Worm (Caenorhabditis elegans) whole organism, young adult: ENCODE results near the gene scl-8.
A peak's percentile ranks its signal among the peaks of the same experiment; 100 is the strongest.

ENCODE experiments used
- B0261.1 ChIP-seq: sonication (generic microtip); optimal IDR thresholded peaks from 2 replicates; lab custom pipeline; 2016; ENCODE audit warnings: mild to moderate bottlenecking, missing genetic modification characterization, moderate library complexity, missing compliant biosample characterization
- B0336.3 ChIP-seq: fragments of 200-800 bp; sonication (Bioruptor generic); IDR thresholded peaks from 2 replicates; pipeline ENCODE4 v1.3.6; 2022; ENCODE audit warnings: missing genetic modification characterization, missing compliant biosample characterization
- C17E4.6 ChIP-seq: fragments of 200-800 bp; sonication (Bioruptor generic); IDR thresholded peaks from 2 replicates; pipeline ENCODE4 v1.3.6; 2022; ENCODE audit warnings: missing genetic modification reagents, missing genetic modification characterization, missing compliant biosample characterization
- D2030.7 ChIP-seq: fragments of 200-800 bp; sonication (Bioruptor generic); IDR thresholded peaks from 2 replicates; pipeline ENCODE4 v1.3.6; 2022; ENCODE audit warnings: missing genetic modification reagents, missing genetic modification characterization, missing compliant biosample characterization
- F22D6.2 ChIP-seq: sonication (generic microtip); optimal IDR thresholded peaks from 2 replicates; lab custom pipeline; 2016; ENCODE audit warnings: mild to moderate bottlenecking, missing genetic modification characterization, missing compliant biosample characterization
- F52B5.7 ChIP-seq: sonication (generic microtip); optimal IDR thresholded peaks from 2 replicates; lab custom pipeline; 2016; ENCODE audit warnings: mild to moderate bottlenecking, missing genetic modification characterization, missing compliant biosample characterization
- F57C9.4 ChIP-seq: sonication (generic microtip); optimal IDR thresholded peaks from 2 replicates; lab custom pipeline; 2017; ENCODE audit warnings: mild to moderate bottlenecking, missing genetic modification characterization, missing compliant biosample characterization
- T07F8.4 ChIP-seq: sonication (generic microtip); optimal IDR thresholded peaks from 2 replicates; lab custom pipeline; 2016; ENCODE audit warnings: mild to moderate bottlenecking, missing genetic modification characterization, moderate library complexity, missing compliant biosample characterization
- Y53F4B.3 ChIP-seq: fragments of 200-800 bp; sonication (Bioruptor generic); IDR thresholded peaks from 2 replicates; pipeline ENCODE4 v1.3.6; 2022; ENCODE audit warnings: missing genetic modification reagents, missing genetic modification characterization, missing compliant biosample characterization
- Y53G8AR.9 ChIP-seq: fragments of 200-800 bp; sonication (Bioruptor generic); conservative IDR thresholded peaks from 2 replicates; pipeline ENCODE4 v1.3.6; 2022; ENCODE audit warnings: missing genetic modification reagents, missing genetic modification characterization, missing compliant biosample characterization
- Y67H2A.10 ChIP-seq: fragments of 200-800 bp; sonication (Bioruptor generic); conservative IDR thresholded peaks from 2 replicates; pipeline ENCODE4 v1.3.6; 2022; ENCODE audit warnings: missing genetic modification reagents, missing genetic modification characterization, missing compliant biosample characterization
- akir-1 ChIP-seq: fragments of 200-800 bp; sonication (Bioruptor generic); optimal IDR thresholded peaks from 2 replicates; lab custom pipeline; 2018; ENCODE audit warnings: mild to moderate bottlenecking, missing genetic modification characterization, moderate library complexity, missing compliant biosample characterization
- ama-1 ChIP-seq, 3 experiments: fragments of 150-350 bp in 1 of 3; sonication (generic microtip) in 2 of 3; optimal IDR thresholded peaks; 2 replicates each; lab custom pipeline; 2014 to 2018; ENCODE audit warnings: missing biosample characterization in 2 of 3, missing genetic modification characterization in 2 of 3, missing genetic modification reagents in 2 of 3
- athp-1 ChIP-seq: sonication (generic microtip); optimal IDR thresholded peaks from 2 replicates; lab custom pipeline; 2017; ENCODE audit warnings: mild to moderate bottlenecking, missing genetic modification characterization, missing compliant biosample characterization
- attf-3 ChIP-seq: fragments of 200-800 bp; sonication (Bioruptor generic); conservative IDR thresholded peaks from 2 replicates; pipeline ENCODE4 v1.3.6; 2022; ENCODE audit warnings: missing genetic modification reagents, missing genetic modification characterization, missing compliant biosample characterization
- attf-6 ChIP-seq: fragments of 200-800 bp; sonication (Bioruptor generic); IDR thresholded peaks from 2 replicates; pipeline ENCODE4 v1.3.6; 2022; ENCODE audit warnings: missing genetic modification reagents, missing genetic modification characterization, missing compliant biosample characterization
- ceh-58 ChIP-seq: fragments of 200-800 bp; sonication (Bioruptor generic); IDR thresholded peaks from 2 replicates; pipeline ENCODE4 v1.3.6; 2022; ENCODE audit warnings: missing genetic modification characterization, missing compliant biosample characterization
- ceh-79 ChIP-seq: sonication (generic microtip); optimal IDR thresholded peaks from 2 replicates; lab custom pipeline; 2017; ENCODE audit warnings: mild to moderate bottlenecking, missing genetic modification characterization, missing compliant biosample characterization
- dpff-1 ChIP-seq: sonication (generic microtip); optimal IDR thresholded peaks from 2 replicates; lab custom pipeline; 2017; ENCODE audit warnings: mild to moderate bottlenecking, missing genetic modification characterization, missing compliant biosample characterization
- efl-1 ChIP-seq: fragments of 150-350 bp; optimal IDR thresholded peaks from 2 replicates; lab custom pipeline; 2014; ENCODE audit warnings: missing biosample characterization, missing genetic modification reagents, missing genetic modification characterization
- egl-44 ChIP-seq: fragments of 200-800 bp; sonication (Bioruptor generic); IDR thresholded peaks from 2 replicates; pipeline ENCODE4 v1.3.6; 2022; ENCODE audit warnings: missing genetic modification reagents, missing genetic modification characterization, missing compliant biosample characterization
- egrh-3 ChIP-seq: fragments of 200-800 bp; sonication (Bioruptor generic); IDR thresholded peaks from 2 replicates; pipeline ENCODE4 v1.3.6; 2022; ENCODE audit warnings: missing genetic modification reagents, missing genetic modification characterization, missing compliant biosample characterization
- ekl-4 ChIP-seq: fragments of 200-800 bp; sonication (Bioruptor generic); IDR thresholded peaks from 2 replicates; pipeline ENCODE4 v1.3.6; 2022; ENCODE audit warnings: missing genetic modification reagents, missing genetic modification characterization, missing compliant biosample characterization
- hmg-20 ChIP-seq: fragments of 200-800 bp; sonication (Bioruptor generic); IDR thresholded peaks from 2 replicates; pipeline ENCODE4 v1.3.6; 2022; ENCODE audit warnings: missing genetic modification reagents, missing genetic modification characterization, missing compliant biosample characterization
- lin-26 ChIP-seq: fragments of 200-800 bp; sonication (Bioruptor generic); IDR thresholded peaks from 2 replicates; pipeline ENCODE4 v1.3.6; 2022; ENCODE audit warnings: missing genetic modification reagents, missing genetic modification characterization, missing compliant biosample characterization
- lin-35 ChIP-seq, 3 experiments: fragments of 150-350 bp in 2 of 3; sonication (generic microtip) in 1 of 3; optimal IDR thresholded peaks; 2 replicates each; lab custom pipeline; 2014 to 2018; ENCODE audit warnings: missing biosample characterization in 3 of 3, missing genetic modification characterization in 3 of 3, missing genetic modification reagents in 3 of 3
- lin-40 ChIP-seq: sonication (generic microtip); optimal IDR thresholded peaks from 2 replicates; lab custom pipeline; 2016; ENCODE audit warnings: missing genetic modification characterization, mild to moderate bottlenecking, missing compliant biosample characterization, missing genotype, missing genetic modification reagents
- madf-10 ChIP-seq: sonication (generic microtip); optimal IDR thresholded peaks from 2 replicates; lab custom pipeline; 2016; ENCODE audit warnings: mild to moderate bottlenecking, missing genetic modification characterization, missing compliant biosample characterization
- mes-4 ChIP-seq: sonication (generic microtip); optimal IDR thresholded peaks from 2 replicates; lab custom pipeline; 2016; ENCODE audit warnings: missing genotype, missing genetic modification characterization, missing compliant biosample characterization
- nfya-2 ChIP-seq: fragments of 200-800 bp; sonication (Bioruptor generic); IDR thresholded peaks from 2 replicates; pipeline ENCODE4 v1.3.6; 2022; ENCODE audit warnings: missing genetic modification reagents, missing genetic modification characterization, missing compliant biosample characterization
- nfyb-1 ChIP-seq: fragments of 200-800 bp; sonication (Bioruptor generic); IDR thresholded peaks from 2 replicates; pipeline ENCODE4 v1.3.6; 2022; ENCODE audit warnings: missing genetic modification reagents, missing genetic modification characterization, missing compliant biosample characterization
- nhr-179 ChIP-seq: sonication (generic microtip); optimal IDR thresholded peaks from 2 replicates; lab custom pipeline; 2016; ENCODE audit warnings: mild to moderate bottlenecking, missing genetic modification characterization, missing compliant biosample characterization
- nhr-90 ChIP-seq: sonication (generic microtip); optimal IDR thresholded peaks from 2 replicates; lab custom pipeline; 2016; ENCODE audit warnings: missing genotype, mild to moderate bottlenecking, missing genetic modification characterization, missing compliant biosample characterization
- rcor-1 ChIP-seq: fragments of 200-800 bp; sonication (Bioruptor generic); IDR thresholded peaks from 2 replicates; pipeline ENCODE4 v1.3.6; 2022; ENCODE audit warnings: missing genetic modification reagents, missing genetic modification characterization, missing compliant biosample characterization
- sea-2 ChIP-seq: fragments of 200-800 bp; sonication (Bioruptor generic); IDR thresholded peaks from 2 replicates; pipeline ENCODE4 v1.3.6; 2022; ENCODE audit warnings: missing genetic modification characterization, missing compliant biosample characterization
- sptf-2 ChIP-seq: fragments of 200-800 bp; sonication (Bioruptor generic); optimal IDR thresholded peaks from 2 replicates; lab custom pipeline; 2018; ENCODE audit warnings: mild to moderate bottlenecking, missing genetic modification characterization, missing compliant biosample characterization
- unc-130 ChIP-seq: sonication (generic microtip); optimal IDR thresholded peaks from 2 replicates; lab custom pipeline; 2016; ENCODE audit warnings: missing genetic modification reagents, missing genetic modification characterization, missing compliant biosample characterization
- zim-3 ChIP-seq: sonication (generic microtip); optimal IDR thresholded peaks from 2 replicates; lab custom pipeline; 2017; ENCODE audit warnings: mild to moderate bottlenecking, missing genetic modification characterization, moderate library complexity, missing compliant biosample characterization
- ztf-22 ChIP-seq: fragments of 200-800 bp; sonication (Bioruptor generic); optimal IDR thresholded peaks from 2 replicates; lab custom pipeline; 2018; ENCODE audit warnings: mild to moderate bottlenecking, missing genetic modification characterization, moderate library complexity, missing compliant biosample characterization
- ztf-25 ChIP-seq: fragments of 200-800 bp; sonication (Bioruptor generic); IDR thresholded peaks from 2 replicates; pipeline ENCODE4 v1.3.6; 2022; ENCODE audit warnings: missing genetic modification reagents, missing genetic modification characterization, missing compliant biosample characterization
- ztf-28 ChIP-seq: fragments of 200-800 bp; sonication (Bioruptor generic); IDR thresholded peaks from 2 replicates; pipeline ENCODE4 v1.3.6; 2022; ENCODE audit warnings: missing genetic modification reagents, missing genetic modification characterization, missing compliant biosample characterization

The scl-8 gene

DNA sequence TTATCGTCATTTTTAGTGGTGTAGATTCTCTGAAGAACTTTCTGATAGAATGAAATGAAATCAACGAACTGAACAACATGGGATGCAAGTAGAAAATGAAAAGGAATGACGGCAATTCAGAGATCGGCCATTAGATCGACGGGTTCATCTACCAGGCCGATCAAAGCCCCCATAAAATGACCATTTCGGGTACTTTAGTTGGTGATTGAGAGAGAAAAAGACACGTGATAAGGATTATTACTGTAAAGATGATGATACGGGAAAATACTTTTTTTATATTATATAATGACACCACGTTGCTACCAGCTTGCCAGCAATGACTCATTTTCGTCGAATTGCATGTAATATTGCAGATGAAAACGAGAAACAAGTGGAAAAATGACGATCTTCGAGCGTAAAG lies 38.2 kb downstream of the scl-8 start, which contains the start of gene best-1:
best-1 (minus strand) TSS at position 29 of the 400 bp plus-strand sequence.
- TF ChIP-seq unc-130 (GFP tag; lab: Kevin White, UChicago) (no peak), lin-35 (GFP tag; optimal IDR thresholded peaks at IDR 0.05; lab: Kevin White, UChicago) (no peak), lin-40 (tag; lab: Kevin White, UChicago) (peak; percentile 24), efl-1 (GFP tag; lab: Kevin White, UChicago) (no peak), B0336.3 (GFP tag; lab: Robert Waterston, UW) (no peak)

DNA sequence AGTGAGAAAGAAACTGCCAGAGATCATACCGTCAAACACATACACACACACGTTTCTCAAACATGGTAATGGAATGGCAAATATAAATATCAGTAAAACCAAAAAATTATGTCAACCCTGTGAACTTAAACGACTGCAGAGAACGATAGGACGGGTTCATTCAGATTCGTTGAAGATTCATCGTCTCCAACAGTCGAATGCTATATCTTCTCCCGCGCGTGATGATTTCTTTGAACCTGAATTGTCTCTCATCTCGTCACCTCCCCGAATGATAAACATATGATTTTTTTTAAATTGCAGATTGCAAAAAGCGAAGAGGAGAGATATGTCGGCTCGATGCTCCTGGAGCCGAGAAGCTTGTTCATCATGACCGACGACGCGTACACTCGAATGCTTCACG lies 39.3 kb downstream of the scl-8 start:
- TF ChIP-seq ztf-22 (GFP tag; lab: Kevin White, UChicago): no peak
- TF ChIP-seq attf-3 (GFP tag; lab: Robert Waterston, UW): no peak
- TF ChIP-seq ztf-28 (GFP tag; lab: Robert Waterston, UW): no peak
- TF ChIP-seq Y53G8AR.9: no peak
- no peak for TF ChIP-seq nfya-2 (GFP tag; lab: Robert Waterston, UW)
- no peak for TF ChIP-seq nfyb-1 (GFP tag; lab: Robert Waterston, UW)
- no peak for TF ChIP-seq ceh-79 (tag; lab: Kevin White, UChicago)
- no peak for TF ChIP-seq Y67H2A.10 (GFP tag; lab: Robert Waterston, UW)
- TF ChIP-seq C17E4.6 (GFP tag; lab: Robert Waterston, UW): no peak
- TF ChIP-seq egl-44 (GFP tag; lab: Robert Waterston, UW): no peak
- no peak for TF ChIP-seq ztf-25
- TF ChIP-seq F52B5.7 (tag; lab: Kevin White, UChicago): no peak
- no peak for TF ChIP-seq zim-3 (tag; lab: Kevin White, UChicago)
- TF ChIP-seq sptf-2 (GFP tag; lab: Kevin White, UChicago): no peak
- no peak for TF ChIP-seq ama-1 (optimal IDR thresholded peaks at IDR 0.05; lab: Kevin White, UChicago)
- no peak for TF ChIP-seq ama-1 (GFP tag; optimal IDR thresholded peaks at IDR 0.05; lab: Kevin White, UChicago)
- no peak for TF ChIP-seq F57C9.4 (tag; lab: Kevin White, UChicago)
- no peak for TF ChIP-seq akir-1 (GFP tag; lab: Kevin White, UChicago)
- no peak for TF ChIP-seq T07F8.4

DNA sequence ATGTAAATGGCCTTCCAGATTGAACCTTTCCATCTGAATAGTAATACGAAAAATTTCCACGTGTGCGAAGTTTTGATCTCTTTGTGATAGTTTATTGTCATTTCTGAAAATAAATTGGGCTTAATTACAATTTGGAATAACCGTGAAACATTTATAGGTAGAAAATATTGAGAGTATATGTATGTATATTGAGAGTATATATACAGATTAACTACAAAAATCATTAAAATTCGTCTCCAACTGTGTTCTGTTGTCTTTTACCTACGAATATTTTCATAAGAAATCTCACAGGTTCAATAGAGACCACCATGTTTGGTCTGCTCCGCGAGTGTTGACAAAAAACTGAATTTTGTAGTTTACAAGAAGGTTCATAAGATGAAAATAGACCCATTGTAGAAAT lies 41.4 kb downstream of the scl-8 start, which contains the start of gene best-2:
best-2 (minus strand) TSS at position 101 of the 400 bp plus-strand sequence.
- TF ChIP-seq F52B5.7 (tag; lab: Kevin White, UChicago): no peak
- no peak for TF ChIP-seq lin-26
- TF ChIP-seq attf-6 (GFP tag; lab: Robert Waterston, UW): no peak
- no peak for TF ChIP-seq madf-10 (tag; lab: Kevin White, UChicago)
- no peak for TF ChIP-seq lin-40 (tag; lab: Kevin White, UChicago)
- no peak for TF ChIP-seq dpff-1
- no peak for TF ChIP-seq D2030.7 (GFP tag; lab: Robert Waterston, UW)
- no peak for TF ChIP-seq B0336.3 (GFP tag; lab: Robert Waterston, UW)
- no peak for TF ChIP-seq B0261.1 (tag; lab: Kevin White, UChicago)

DNA sequence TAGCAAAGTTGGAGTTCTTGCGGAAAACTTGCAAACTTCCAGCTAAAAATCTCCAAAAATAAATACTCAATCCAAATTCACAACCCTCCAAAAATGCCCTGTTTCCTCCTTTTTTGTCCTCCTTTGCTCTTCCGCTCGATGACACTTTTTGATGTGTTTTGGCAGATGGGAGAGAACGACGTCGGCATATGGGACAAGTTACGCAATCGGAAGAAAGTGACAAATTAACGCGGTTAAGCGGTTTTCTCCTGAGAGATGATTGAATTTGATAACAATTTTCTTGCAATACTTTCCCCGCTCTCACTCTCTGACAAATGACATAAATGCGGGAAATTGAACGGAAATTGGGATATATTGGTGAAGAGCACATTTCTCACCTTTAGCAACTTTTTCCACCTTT lies 45.1 kb downstream of the scl-8 start:
- TF ChIP-seq C17E4.6 (GFP tag; lab: Robert Waterston, UW) (no peak), egl-44 (GFP tag; lab: Robert Waterston, UW) (no peak), nhr-179 (tag; lab: Kevin White, UChicago) (no peak), hmg-20 (GFP tag; lab: Robert Waterston, UW) (no peak), sea-2 (GFP tag; lab: Robert Waterston, UW) (no peak), rcor-1 (no peak), nhr-90 (tag; lab: Kevin White, UChicago) (no peak), Y53F4B.3 (GFP tag; lab: Robert Waterston, UW) (no peak), F22D6.2 (tag; lab: Kevin White, UChicago) (no peak), unc-130 (GFP tag; lab: Kevin White, UChicago) (no peak), ekl-4 (no peak), egrh-3 (GFP tag; lab: Robert Waterston, UW) (no peak), mes-4 (no peak), ceh-58 (GFP tag; lab: Robert Waterston, UW) (no peak), athp-1 (tag; lab: Kevin White, UChicago) (no peak), ztf-25 (no peak)
